Worm (Caenorhabditis elegans): ENCODE data around the gene anmt-3.

DNA sequence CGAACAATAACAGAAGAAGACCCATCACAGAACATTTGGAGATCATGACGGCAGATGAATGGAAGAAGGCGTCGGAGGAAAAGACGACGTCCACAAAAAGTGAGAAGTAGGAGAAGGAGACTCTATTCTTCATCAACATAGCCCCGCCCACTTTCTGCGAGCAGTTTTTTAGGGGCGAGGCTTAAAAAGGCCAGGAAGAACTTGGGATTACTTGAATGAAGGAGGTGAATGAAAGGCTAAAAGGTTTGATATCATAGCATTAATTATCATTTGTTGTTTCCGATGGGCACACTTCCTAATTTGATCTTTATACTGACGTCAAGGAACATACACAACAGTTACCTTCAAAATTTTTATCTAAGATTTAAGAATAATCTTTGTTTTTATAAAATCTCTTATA lies 9.3 kb downstream of the anmt-3 start, which contains the start of gene nlp-58:
- TF ChIP-seq ztf-11 (tag; optimal IDR thresholded peaks at IDR 0.05), result no peak
- no peak for TF ChIP-seq sem-4 (tag; optimal IDR thresholded peaks at IDR 0.05)
- no peak for TF ChIP-seq zag-1 (tag; optimal IDR thresholded peaks at IDR 0.05)
- TF ChIP-seq nhr-77 (tag; optimal IDR thresholded peaks at IDR 0.05), result no peak
- TF ChIP-seq ceh-82 (tag; optimal IDR thresholded peaks at IDR 0.05), result no peak
- no peak for TF ChIP-seq nhr-237 (tag; optimal IDR thresholded peaks at IDR 0.05)
- TF ChIP-seq nhr-6 (tag; optimal IDR thresholded peaks at IDR 0.05), result no peak

All from whole organism, L2 larva.